Fruit fly (Drosophila melanogaster): ENCODE results near the gene CG44774.

dm6 chrX:4894596-4894995, 43.3 kb downstream of the CG44774 start:
- TF ChIP-seq tgo (GFP tag; IDR thresholded peaks at IDR 0.05) (no peak), HLH3B (GFP tag; IDR thresholded peaks at IDR 0.05) (no peak), en (GFP tag; optimal IDR thresholded peaks at IDR 0.05) (no peak), Sry-δ (GFP tag; optimal IDR thresholded peaks at IDR 0.05) (no peak)
